Fruit fly (Drosophila melanogaster): Measurements from ENCODE around the gene Obp99a.

Gene Obp99a

DNA sequence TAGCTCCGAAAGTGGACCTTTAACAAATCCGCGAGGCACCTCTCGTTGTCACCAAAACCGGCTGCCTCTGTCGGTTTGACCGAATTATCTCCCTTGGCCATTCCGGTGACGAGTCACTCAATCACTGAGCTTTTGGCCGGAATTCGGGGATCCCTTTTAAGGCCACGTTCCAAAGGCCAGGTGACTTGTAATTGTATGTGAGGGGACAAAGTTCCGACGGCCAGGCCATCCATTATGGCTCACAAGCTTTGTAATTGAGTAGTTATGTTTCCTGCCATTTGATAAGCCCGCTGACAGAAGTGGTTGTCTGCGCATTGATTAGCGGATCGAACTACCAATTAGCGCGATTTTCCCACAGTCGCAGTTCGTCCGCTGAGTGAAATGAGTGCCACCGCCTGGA, 2.7 kb upstream of the Obp99a start, which contains the start of the genes ppk20 and ppk30:
Gene ppk20, minus strand, starts transcription at position 101 of the 400 bp plus-strand sequence.
Gene ppk30, plus strand, starts transcription at position 373 of the 400 bp plus-strand sequence.
- no peak for TF ChIP-seq CG32264 (GFP tag; optimal IDR thresholded peaks at IDR 0.05)
- no peak for TF ChIP-seq dmrt93B (GFP tag; optimal IDR thresholded peaks at IDR 0.05)
- no peak for TF ChIP-seq Rel (GFP tag; optimal IDR thresholded peaks at IDR 0.05)
- TF ChIP-seq Rel (tag; optimal IDR thresholded peaks at IDR 0.05) = no peak
- no peak for TF ChIP-seq usp (GFP tag; optimal IDR thresholded peaks at IDR 0.05)
- TF ChIP-seq CG9705 (GFP tag; optimal IDR thresholded peaks at IDR 0.05) = no peak
- no peak for TF ChIP-seq Abd-B (GFP tag; optimal IDR thresholded peaks at IDR 0.05)
- TF ChIP-seq foxo (GFP tag; optimal IDR thresholded peaks at IDR 0.05) = no peak
- TF ChIP-seq Dfd (GFP tag; optimal IDR thresholded peaks at IDR 0.05) = no peak
- no peak for TF ChIP-seq Sp1 (GFP tag; optimal IDR thresholded peaks at IDR 0.05)
- no peak for TF ChIP-seq Mio (GFP tag; optimal IDR thresholded peaks at IDR 0.05)
- no peak for TF ChIP-seq sage (GFP tag; optimal IDR thresholded peaks at IDR 0.05)
- TF ChIP-seq Myc (optimal IDR thresholded peaks at IDR 0.05) = no peak
- no peak for TF ChIP-seq Hr83 (GFP tag; optimal IDR thresholded peaks at IDR 0.05; ENCODE audit: poor library complexity, severe bottlenecking)
- TF ChIP-seq HLH106 (tag; optimal IDR thresholded peaks at IDR 0.05) = no peak
- no peak for TF ChIP-seq woc (GFP tag; optimal IDR thresholded peaks at IDR 0.05)
- TF ChIP-seq dl (GFP tag; optimal IDR thresholded peaks at IDR 0.05; ENCODE audit: insufficient read depth in 1 of 2, partially characterized antibody in 2 of 2) = no peak
- no peak for TF ChIP-seq Hnf4 (GFP tag; optimal IDR thresholded peaks at IDR 0.05)

DNA sequence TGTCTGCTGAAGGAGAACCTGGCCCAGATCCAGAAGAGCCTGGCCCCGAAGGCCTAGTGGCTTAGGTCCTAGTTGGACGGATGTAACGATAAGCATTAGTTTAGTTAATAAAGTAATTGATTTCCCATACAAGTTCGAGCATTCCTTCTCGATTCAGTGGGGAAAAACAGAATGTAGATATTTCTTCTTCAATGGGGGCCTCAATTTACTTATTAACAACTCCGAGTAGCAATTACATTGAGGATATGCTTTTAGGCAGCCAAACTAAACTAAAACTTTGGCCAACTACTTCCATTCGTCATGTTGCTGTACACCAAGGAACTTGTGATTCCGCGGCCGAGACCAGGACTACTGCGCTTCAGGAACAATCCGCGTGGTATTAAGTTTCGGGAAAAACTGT, 699 bp downstream of the Obp99a start, which contains the start of gene ppk19:
Gene ppk19, plus strand, starts transcription at position 301 of the 400 bp plus-strand sequence.
- TF ChIP-seq CG9705 (GFP tag; optimal IDR thresholded peaks at IDR 0.05) = no peak
- no peak for TF ChIP-seq sage (GFP tag; optimal IDR thresholded peaks at IDR 0.05)
- no peak for TF ChIP-seq rgr (GFP tag; optimal IDR thresholded peaks at IDR 0.05)
- TF ChIP-seq Dfd (GFP tag; optimal IDR thresholded peaks at IDR 0.05) = no peak
- no peak for TF ChIP-seq sv (GFP tag; optimal IDR thresholded peaks at IDR 0.05)
- TF ChIP-seq Abd-B (GFP tag; optimal IDR thresholded peaks at IDR 0.05) = no peak
- no peak for TF ChIP-seq woc (GFP tag; optimal IDR thresholded peaks at IDR 0.05)
- no peak for TF ChIP-seq pan (optimal IDR thresholded peaks at IDR 0.05)
- TF ChIP-seq brk (GFP tag; optimal IDR thresholded peaks at IDR 0.05) = no peak
- TF ChIP-seq lola (GFP tag; optimal IDR thresholded peaks at IDR 0.05) = no peak
- TF ChIP-seq tai (GFP tag; optimal IDR thresholded peaks at IDR 0.05) = no peak

DNA sequence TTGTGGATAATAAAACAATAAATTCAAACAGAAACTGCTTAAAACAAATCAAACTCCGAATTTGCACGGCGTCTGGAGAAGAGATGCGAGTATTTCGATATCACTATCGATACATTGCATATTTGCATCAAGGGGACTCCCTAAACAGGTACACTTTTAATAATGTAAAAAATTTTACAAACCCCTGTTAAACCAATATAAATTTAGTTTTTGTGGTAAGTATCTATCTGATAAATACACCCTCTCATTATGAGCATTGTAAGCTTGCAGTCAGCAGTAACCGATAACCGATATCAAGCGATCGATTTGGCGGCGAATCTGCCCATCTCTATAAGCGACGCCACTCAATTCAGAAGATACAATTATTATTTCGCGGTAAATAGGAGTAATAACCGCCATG, 3.9 kb downstream of the Obp99a start, which contains the start of the genes Bub3 and Cap-D2:
Gene Bub3, minus strand, starts transcription at position 89 of the 400 bp plus-strand sequence.
Gene Cap-D2, plus strand, starts transcription at position 319 of the 400 bp plus-strand sequence.
- TF ChIP-seq h (GFP tag; optimal IDR thresholded peaks at IDR 0.05) = peak; percentile 83
- no peak for TF ChIP-seq lola (GFP tag; optimal IDR thresholded peaks at IDR 0.05)
- TF ChIP-seq CG32264 (GFP tag; optimal IDR thresholded peaks at IDR 0.05) = no peak
- TF ChIP-seq brk (GFP tag; optimal IDR thresholded peaks at IDR 0.05) = no peak
- TF ChIP-seq Hnf4 (GFP tag; optimal IDR thresholded peaks at IDR 0.05) = no peak
- peak; percentile 69 for TF ChIP-seq rgr (GFP tag; optimal IDR thresholded peaks at IDR 0.05)
- peak; percentile 70 for TF ChIP-seq ey (GFP tag; optimal IDR thresholded peaks at IDR 0.05)
- TF ChIP-seq Rel (GFP tag; optimal IDR thresholded peaks at IDR 0.05) = no peak
- peak; percentile 19 for TF ChIP-seq Rel (tag; optimal IDR thresholded peaks at IDR 0.05)
- no peak for TF ChIP-seq Jra (GFP tag; optimal IDR thresholded peaks at IDR 0.05)
- TF ChIP-seq dl (GFP tag; optimal IDR thresholded peaks at IDR 0.05; ENCODE audit: insufficient read depth in 1 of 2, partially characterized antibody in 2 of 2) = no peak
- peak; percentile 41 for TF ChIP-seq OdsH (GFP tag; optimal IDR thresholded peaks at IDR 0.05)
- no peak for TF ChIP-seq tai (GFP tag; optimal IDR thresholded peaks at IDR 0.05)
- TF ChIP-seq Vsx2 (GFP tag; optimal IDR thresholded peaks at IDR 0.05; ENCODE audit: partially characterized antibody) = no peak
- TF ChIP-seq Hr78 (GFP tag; optimal IDR thresholded peaks at IDR 0.05) = no peak
- TF ChIP-seq sv (GFP tag; optimal IDR thresholded peaks at IDR 0.05) = peak; percentile 61
- peak; percentile 63 for TF ChIP-seq br (GFP tag; optimal IDR thresholded peaks at IDR 0.05)
- TF ChIP-seq foxo (GFP tag; optimal IDR thresholded peaks at IDR 0.05) = peak in 1 of 2 experiments; percentile 77
- TF ChIP-seq jim (GFP tag; optimal IDR thresholded peaks at IDR 0.05) = no peak
- no peak for TF ChIP-seq Mio (GFP tag; optimal IDR thresholded peaks at IDR 0.05)
- TF ChIP-seq dsf (GFP tag; optimal IDR thresholded peaks at IDR 0.05; ENCODE audit: borderline replicate concordance) = no peak
- TF ChIP-seq Dif (GFP tag; optimal IDR thresholded peaks at IDR 0.05; ENCODE audit: partially characterized antibody) = no peak
- no peak for TF ChIP-seq Dfd (GFP tag; optimal IDR thresholded peaks at IDR 0.05)
- TF ChIP-seq GATAd (GFP tag; optimal IDR thresholded peaks at IDR 0.05) = no peak
- TF ChIP-seq Abd-B (GFP tag; optimal IDR thresholded peaks at IDR 0.05) = no peak
- TF ChIP-seq woc (GFP tag; optimal IDR thresholded peaks at IDR 0.05) = no peak
- TF ChIP-seq HLH106 (tag; optimal IDR thresholded peaks at IDR 0.05) = peak; percentile 55
- peak; percentile 35 for TF ChIP-seq dmrt93B (GFP tag; optimal IDR thresholded peaks at IDR 0.05)
- TF ChIP-seq sage (GFP tag; optimal IDR thresholded peaks at IDR 0.05) = no peak
- TF ChIP-seq usp (GFP tag; optimal IDR thresholded peaks at IDR 0.05) = no peak
- peak; percentile 28 for TF ChIP-seq Myc (optimal IDR thresholded peaks at IDR 0.05)
- no peak for TF ChIP-seq CrebA (GFP tag; optimal IDR thresholded peaks at IDR 0.05; ENCODE audit: borderline replicate concordance)
- no peak for TF ChIP-seq N (GFP tag; optimal IDR thresholded peaks at IDR 0.05)
- peak; percentile 59 for TF ChIP-seq Sp1 (GFP tag; optimal IDR thresholded peaks at IDR 0.05)
- TF ChIP-seq psq (GFP tag; optimal IDR thresholded peaks at IDR 0.05) = peak; percentile 25
- no peak for TF ChIP-seq pan (optimal IDR thresholded peaks at IDR 0.05)
- TF ChIP-seq fru (GFP tag; optimal IDR thresholded peaks at IDR 0.05) = peak; percentile 71
- TF ChIP-seq CG9705 (GFP tag; optimal IDR thresholded peaks at IDR 0.05) = no peak
- TF ChIP-seq Hr83 (GFP tag; optimal IDR thresholded peaks at IDR 0.05; ENCODE audit: poor library complexity, severe bottlenecking) = no peak

All from whole organism, wandering third instar larva.